Worm (Caenorhabditis elegans) whole organism, L4 larva: Measurements from ENCODE around the gene atz-1.
A peak's percentile ranks its signal among the peaks of the same experiment; 100 is the strongest.

Source experiments
- F10B5.3 ChIP-seq: sonication (generic microtip); optimal IDR thresholded peaks from 2 replicates; lab custom pipeline; 2016; ENCODE audit warnings: mild to moderate bottlenecking, missing genetic modification characterization, missing compliant biosample characterization
- F44E2.7 ChIP-seq: fragments of 200-800 bp; sonication (Bioruptor generic); IDR thresholded peaks from 2 replicates; pipeline ENCODE4 v2.1.2; 2022; ENCODE audit warnings: missing genetic modification characterization, missing compliant biosample characterization
- F49E8.2 ChIP-seq: sonication (generic microtip); optimal IDR thresholded peaks from 2 replicates; lab custom pipeline; 2016; ENCODE audit warnings: missing compliant biosample characterization, mild to moderate bottlenecking, missing genetic modification characterization, borderline replicate concordance
- Y105C5A.15 ChIP-seq: fragments of 200-800 bp; sonication (Bioruptor generic); IDR thresholded peaks from 2 replicates; pipeline ENCODE4 v1.3.6; 2022; ENCODE audit warnings: missing genetic modification characterization, missing compliant biosample characterization
- Y5F2A.4 ChIP-seq: fragments of 200-800 bp; sonication (Bioruptor generic); optimal IDR thresholded peaks from 2 replicates; lab custom pipeline; 2018; ENCODE audit warnings: mild to moderate bottlenecking, missing genetic modification characterization, missing compliant biosample characterization
- Y75B8A.6 ChIP-seq: fragments of 200-800 bp; sonication (Bioruptor generic); IDR thresholded peaks from 2 replicates; pipeline ENCODE4 v1.3.6; 2022; ENCODE audit warnings: missing genetic modification reagents, missing genetic modification characterization, missing compliant biosample characterization
- ZK337.2 ChIP-seq: fragments of 200-800 bp; sonication (Bioruptor generic); IDR thresholded peaks from 2 replicates; pipeline ENCODE4 v1.3.6; 2022; ENCODE audit warnings: missing genetic modification reagents, missing genetic modification characterization, missing compliant biosample characterization
- ZK546.5 ChIP-seq, 2 experiments: sonication (generic microtip); optimal IDR thresholded peaks; 2 replicates each; lab custom pipeline; 2017; ENCODE audit warnings: missing biosample characterization in 2 of 2, missing genetic modification characterization in 2 of 2
- aha-1 ChIP-seq: fragments of 150-350 bp; peaks from one replicate; lab custom pipeline; 2014; ENCODE audit warnings: missing biosample characterization, missing genetic modification characterization
- aly-2 ChIP-seq: sonication (generic microtip); optimal IDR thresholded peaks from 2 replicates; lab custom pipeline; 2018; ENCODE audit warnings: missing biosample characterization, missing genetic modification characterization
- attf-4 ChIP-seq: sonication (generic microtip); optimal IDR thresholded peaks from 3 replicates; lab custom pipeline; 2017; ENCODE audit warnings: missing biosample characterization, missing genetic modification characterization
- ceh-20 ChIP-seq: fragments of 200-800 bp; sonication (Bioruptor generic); IDR thresholded peaks from 2 replicates; pipeline ENCODE4 v1.3.6; 2022; ENCODE audit warnings: missing genetic modification reagents, missing genetic modification characterization, missing compliant biosample characterization
- ceh-32 ChIP-seq: sonication (generic microtip); optimal IDR thresholded peaks from 2 replicates; lab custom pipeline; 2016; ENCODE audit warnings: mild to moderate bottlenecking, missing genetic modification characterization, missing compliant biosample characterization; ENCODE audit not compliant: poor library complexity
- ceh-62 ChIP-seq: sonication (generic microtip); optimal IDR thresholded peaks from 2 replicates; lab custom pipeline; 2017; ENCODE audit warnings: missing biosample characterization, missing genetic modification characterization
- ces-1 ChIP-seq: fragments of 150-350 bp; sonication (generic microtip); optimal IDR thresholded peaks from 4 replicates; lab custom pipeline; 2014; ENCODE audit warnings: missing biosample characterization, missing genetic modification reagents, missing genetic modification characterization
- daf-12 ChIP-seq: fragments of 150-350 bp; optimal IDR thresholded peaks from 2 replicates; lab custom pipeline; 2014; ENCODE audit warnings: missing biosample characterization, missing genetic modification reagents, missing genetic modification characterization
- daf-19 ChIP-seq: fragments of 200-800 bp; sonication (Bioruptor generic); conservative IDR thresholded peaks from 2 replicates; pipeline ENCODE4 v1.3.6; 2022; ENCODE audit warnings: missing genetic modification characterization, missing compliant biosample characterization
- daf-8 ChIP-seq: fragments of 200-800 bp; sonication (Bioruptor generic); IDR thresholded peaks from 2 replicates; pipeline ENCODE4 v1.3.6; 2022; ENCODE audit warnings: missing genetic modification characterization, missing compliant biosample characterization
- dmd-8 ChIP-seq: fragments of 200-800 bp; sonication (Bioruptor generic); IDR thresholded peaks from 2 replicates; pipeline ENCODE4 v1.3.6; 2022; ENCODE audit warnings: missing genetic modification characterization, missing compliant biosample characterization
- dpl-1 ChIP-seq: fragments of 150-350 bp; optimal IDR thresholded peaks from 2 replicates; lab custom pipeline; 2014; ENCODE audit warnings: missing biosample characterization, missing genetic modification reagents, missing genetic modification characterization
- duxl-1 ChIP-seq: sonication (generic microtip); optimal IDR thresholded peaks from 2 replicates; lab custom pipeline; 2016; ENCODE audit warnings: mild to moderate bottlenecking, missing genetic modification characterization, moderate library complexity, missing compliant biosample characterization; ENCODE audit not compliant: poor library complexity
- dve-1 ChIP-seq: sonication (generic microtip); optimal IDR thresholded peaks from 2 replicates; lab custom pipeline; 2017; ENCODE audit warnings: antibody characterized with exemption, mild to moderate bottlenecking, missing genetic modification characterization, missing compliant biosample characterization; ENCODE audit not compliant: insufficient read depth
- egl-27 ChIP-seq: sonication (generic microtip); optimal IDR thresholded peaks from 3 replicates; lab custom pipeline; 2017; ENCODE audit warnings: missing biosample characterization, missing genetic modification reagents, missing genetic modification characterization
- hlh-11 ChIP-seq: fragments of 200-800 bp; sonication (Bioruptor generic); optimal IDR thresholded peaks from 2 replicates; lab custom pipeline; 2018; ENCODE audit warnings: mild to moderate bottlenecking, missing genetic modification characterization, missing compliant biosample characterization
- hmg-1.1 ChIP-seq: fragments of 200-800 bp; sonication (Bioruptor generic); IDR thresholded peaks from 2 replicates; pipeline ENCODE4 v1.3.6; 2022; ENCODE audit warnings: missing genetic modification reagents, missing genetic modification characterization, missing compliant biosample characterization
- jun-1 ChIP-seq: fragments of 150-350 bp; optimal IDR thresholded peaks from 2 replicates; lab custom pipeline; 2014; ENCODE audit warnings: missing biosample characterization, missing genetic modification reagents, missing genetic modification characterization
- lim-7 ChIP-seq: fragments of 200-800 bp; sonication (Bioruptor generic); IDR thresholded peaks from 2 replicates; pipeline ENCODE4 v1.3.6; 2022; ENCODE audit warnings: missing genetic modification characterization, missing compliant biosample characterization
- lin-1 ChIP-seq: fragments of 200-800 bp; sonication (Bioruptor generic); IDR thresholded peaks from 2 replicates; pipeline ENCODE4 v1.3.6; 2022; ENCODE audit warnings: missing genetic modification reagents, missing genetic modification characterization, missing compliant biosample characterization
- mdt-29 ChIP-seq: fragments of 200-800 bp; sonication (Bioruptor generic); IDR thresholded peaks from 2 replicates; pipeline ENCODE4 v1.3.6; 2022; ENCODE audit warnings: missing genetic modification reagents, missing genetic modification characterization, missing compliant biosample characterization
- mep-1 ChIP-seq: fragments of 150-350 bp; sonication (generic microtip); optimal IDR thresholded peaks from 3 replicates; lab custom pipeline; 2014; ENCODE audit warnings: missing biosample characterization, missing genetic modification characterization
- mes-2 ChIP-seq: sonication (generic microtip); optimal IDR thresholded peaks from 2 replicates; lab custom pipeline; 2016; ENCODE audit warnings: missing genotype, mild to moderate bottlenecking, missing genetic modification characterization, missing compliant biosample characterization; ENCODE audit not compliant: poor library complexity, severe bottlenecking
- mxl-2 ChIP-seq: fragments of 200-800 bp; sonication (Bioruptor generic); conservative IDR thresholded peaks from 2 replicates; pipeline ENCODE4 v1.3.6; 2022; ENCODE audit warnings: missing genetic modification reagents, missing genetic modification characterization, missing compliant biosample characterization
- nhr-111 ChIP-seq: fragments of 200-800 bp; sonication (Bioruptor generic); optimal IDR thresholded peaks from 2 replicates; lab custom pipeline; 2018; ENCODE audit warnings: mild to moderate bottlenecking, missing genetic modification characterization, missing compliant biosample characterization
- nhr-25 ChIP-seq: sonication (generic microtip); optimal IDR thresholded peaks from 2 replicates; lab custom pipeline; 2017; ENCODE audit warnings: missing genetic modification characterization, mild to moderate bottlenecking, missing compliant biosample characterization, antibody characterized with exemption, moderate library complexity, borderline replicate concordance; ENCODE audit not compliant: insufficient read depth
- nhr-42 ChIP-seq: fragments of 200-800 bp; sonication (Bioruptor generic); IDR thresholded peaks from 2 replicates; pipeline ENCODE4 v1.3.6; 2022; ENCODE audit warnings: missing genetic modification characterization, missing compliant biosample characterization
- pqm-1 ChIP-seq: sonication (generic microtip); optimal IDR thresholded peaks from 2 replicates; lab custom pipeline; 2017; ENCODE audit warnings: missing biosample characterization, missing genetic modification characterization
- skn-1 ChIP-seq: fragments of 150-350 bp; optimal IDR thresholded peaks from 2 replicates; lab custom pipeline; 2014; ENCODE audit warnings: missing biosample characterization, missing genetic modification characterization
- snpc-1.2 ChIP-seq: fragments of 200-800 bp; sonication (Bioruptor generic); IDR thresholded peaks from 2 replicates; pipeline ENCODE4 v1.3.6; 2022; ENCODE audit warnings: missing genetic modification reagents, missing genetic modification characterization, missing compliant biosample characterization
- spr-3 ChIP-seq: fragments of 200-800 bp; sonication (Bioruptor generic); optimal IDR thresholded peaks from 2 replicates; lab custom pipeline; 2018; ENCODE audit warnings: mild to moderate bottlenecking, missing genetic modification characterization, missing compliant biosample characterization
- tag-97 ChIP-seq: fragments of 200-800 bp; sonication (Bioruptor generic); IDR thresholded peaks from 2 replicates; pipeline ENCODE4 v1.3.6; 2022; ENCODE audit warnings: missing genetic modification characterization, missing compliant biosample characterization
- unc-130 ChIP-seq: sonication (generic microtip); optimal IDR thresholded peaks from 2 replicates; lab custom pipeline; 2016; ENCODE audit warnings: missing genetic modification reagents, missing genetic modification characterization, missing compliant biosample characterization
- unc-39 ChIP-seq: sonication (generic microtip); optimal IDR thresholded peaks from 2 replicates; lab custom pipeline; 2017; ENCODE audit warnings: missing biosample characterization, missing genetic modification characterization
- unc-62 ChIP-seq, 3 experiments: fragments of 150-350 bp in 1 of 3; sonication (generic microtip); optimal IDR thresholded peaks in 2 of 3; peaks in 1 of 3; 1 replicate in 1 of 3; 2 replicates in 2 of 3; lab custom pipeline; 2014 to 2017; ENCODE audit warnings: missing biosample characterization in 3 of 3, missing genetic modification characterization in 3 of 3, missing genetic modification reagents in 3 of 3, missing genotype in 1 of 3
- vab-7 ChIP-seq: fragments of 200-800 bp; sonication (Bioruptor generic); IDR thresholded peaks from 2 replicates; pipeline ENCODE4 v1.3.6; 2022; ENCODE audit warnings: missing genetic modification reagents, missing genetic modification characterization, missing compliant biosample characterization
- zfp-2 ChIP-seq: sonication (generic microtip); optimal IDR thresholded peaks from 2 replicates; lab custom pipeline; 2016; ENCODE audit warnings: mild to moderate bottlenecking, missing genetic modification characterization, missing compliant biosample characterization
- zfp-3 ChIP-seq: fragments of 200-800 bp; sonication (Bioruptor generic); conservative IDR thresholded peaks from 2 replicates; pipeline ENCODE4 v1.3.6; 2022; ENCODE audit warnings: missing genetic modification reagents, missing genetic modification characterization, missing compliant biosample characterization
- zip-11 ChIP-seq: fragments of 200-800 bp; sonication (Bioruptor generic); IDR thresholded peaks from 2 replicates; pipeline ENCODE4 v1.3.6; 2022; ENCODE audit warnings: missing genetic modification characterization, missing compliant biosample characterization
- zip-2 ChIP-seq: fragments of 150-350 bp; optimal IDR thresholded peaks from 2 replicates; lab custom pipeline; 2014; ENCODE audit warnings: missing biosample characterization, missing genetic modification characterization

The atz-1 gene

ce11 chrIV:12364964-12365363 lies 11.0 kb downstream of the atz-1 start (continued):
- no peak for TF ChIP-seq tag-97 (GFP tag; lab: Robert Waterston, UW)
- peak; percentile 56; the same call in 1 of the 2 replicates for TF ChIP-seq hmg-1.1 (GFP tag; lab: Robert Waterston, UW)
- TF ChIP-seq unc-62 (GFP tag; optimal IDR thresholded peaks at IDR 0.05 in 1 of 2; lab: Kevin White, UChicago), result no peak
- TF ChIP-seq unc-62 (tag; optimal IDR thresholded peaks at IDR 0.05; lab: Kevin White, UChicago), result no peak
- no peak for TF ChIP-seq mdt-29 (GFP tag; lab: Robert Waterston, UW)
- TF ChIP-seq mep-1 (tag; lab: Kevin White, UChicago), result peak; percentile 19
- no peak for TF ChIP-seq duxl-1
- no peak for TF ChIP-seq nhr-42 (GFP tag; lab: Robert Waterston, UW)
- no peak for TF ChIP-seq nhr-25 (tag; lab: Kevin White, UChicago)
- TF ChIP-seq ceh-20 (GFP tag; lab: Robert Waterston, UW), result no peak
- TF ChIP-seq dpl-1 (GFP tag; lab: Kevin White, UChicago), result peak; percentile 8

- TF ChIP-seq egl-27 (tag; lab: Kevin White, UChicago), result no peak
- TF ChIP-seq ces-1 (GFP tag; lab: Kevin White, UChicago), result no peak
- TF ChIP-seq F10B5.3 (tag; lab: Kevin White, UChicago), result no peak
- peak; percentile 26 for TF ChIP-seq hlh-11 (tag; lab: Kevin White, UChicago)
- no peak for TF ChIP-seq spr-3 (GFP tag; lab: Kevin White, UChicago)
- TF ChIP-seq lin-1, result no peak
- TF ChIP-seq duxl-1, result no peak
- no peak for TF ChIP-seq unc-39 (tag; lab: Kevin White, UChicago)
- TF ChIP-seq daf-12 (tag; lab: Kevin White, UChicago), result no peak
- TF ChIP-seq F49E8.2 (tag; lab: Kevin White, UChicago), result no peak
- TF ChIP-seq ZK546.5 (tag; optimal IDR thresholded peaks at IDR 0.05; lab: Kevin White, UChicago), result peak in 1 of 2 experiments; percentile 65
- peak; percentile 91 for TF ChIP-seq aha-1 (tag; lab: Kevin White, UChicago)
- TF ChIP-seq snpc-1.2 (GFP tag; lab: Robert Waterston, UW), result no peak
- no peak for TF ChIP-seq vab-7 (GFP tag; lab: Robert Waterston, UW)
- TF ChIP-seq F44E2.7 (GFP tag; lab: Robert Waterston, UW), result no peak
- peak; percentile 50 for TF ChIP-seq mes-2 (tag; lab: Kevin White, UChicago)
- TF ChIP-seq daf-19 (GFP tag; lab: Robert Waterston, UW), result no peak
- no peak for TF ChIP-seq ceh-62 (tag; lab: Kevin White, UChicago)
- no peak for TF ChIP-seq lim-7 (GFP tag; lab: Robert Waterston, UW)
- TF ChIP-seq dve-1, result no peak
- TF ChIP-seq ceh-32 (tag; lab: Kevin White, UChicago), result no peak
- no peak for TF ChIP-seq aly-2 (tag; lab: Kevin White, UChicago)
- no peak for TF ChIP-seq zfp-3 (GFP tag; lab: Robert Waterston, UW)
- TF ChIP-seq zip-11 (GFP tag; lab: Robert Waterston, UW), result no peak
- TF ChIP-seq unc-130, result no peak
- TF ChIP-seq jun-1 (tag; lab: Kevin White, UChicago), result no peak
- no peak for TF ChIP-seq zip-2 (tag; lab: Kevin White, UChicago)
- TF ChIP-seq ceh-20 (GFP tag; lab: Robert Waterston, UW), result no peak
- TF ChIP-seq ZK337.2 (GFP tag; lab: Robert Waterston, UW), result no peak
- no peak for TF ChIP-seq nhr-111 (GFP tag; lab: Kevin White, UChicago)
- TF ChIP-seq pqm-1 (tag; lab: Kevin White, UChicago), result no peak
- TF ChIP-seq skn-1 (tag; lab: Kevin White, UChicago), result no peak
- no peak for TF ChIP-seq mdt-29 (GFP tag; lab: Robert Waterston, UW)
- TF ChIP-seq attf-4 (tag; lab: Kevin White, UChicago), result no peak
- TF ChIP-seq dmd-8 (GFP tag; lab: Robert Waterston, UW), result no peak
- TF ChIP-seq zfp-2 (tag; lab: Kevin White, UChicago), result no peak
- TF ChIP-seq Y5F2A.4, result no peak
- TF ChIP-seq Y105C5A.15 (GFP tag; lab: Robert Waterston, UW), result no peak
- no peak for TF ChIP-seq mxl-2 (GFP tag; lab: Robert Waterston, UW)
- TF ChIP-seq Y75B8A.6 (GFP tag; lab: Robert Waterston, UW), result no peak
- TF ChIP-seq daf-8 (GFP tag; lab: Robert Waterston, UW), result no peak
Measured at ce11 chrIV:12361392-12362092, 14.4 kb downstream of the atz-1 start, which contains the start of the genes ccr-4 and ZC518.8. ccr-4 (plus strand) TSS chrIV:12361542. ZC518.8 (minus strand) TSS chrIV:12361908.
